Worm (Caenorhabditis elegans): Measurements from ENCODE around the gene Y53F4B.43.

ce11 chrII:15025599-15026164, 37.4 kb downstream of the Y53F4B.43 start, which contains the start of gene cmtr-1:
- TF ChIP-seq nfyb-1 (GFP tag; IDR thresholded peaks at IDR 0.05) = peak; percentile 97
- peak; percentile 92 for TF ChIP-seq hmg-20 (GFP tag; IDR thresholded peaks at IDR 0.05)
- no peak for TF ChIP-seq Y67H2A.10 (GFP tag; conservative IDR thresholded peaks at IDR 0.05)
- no peak for TF ChIP-seq ceh-79 (tag; optimal IDR thresholded peaks at IDR 0.05)
- no peak for TF ChIP-seq F55B11.4 (tag; optimal IDR thresholded peaks at IDR 0.05; ENCODE audit: borderline replicate concordance, insufficient read depth)
- TF ChIP-seq dpff-1 (tag; optimal IDR thresholded peaks at IDR 0.05) = peak; percentile 83
- TF ChIP-seq ets-4 (GFP tag; optimal IDR thresholded peaks at IDR 0.05) = peak; percentile 51

All from whole organism, young adult.